Worm (Caenorhabditis elegans) whole organism, early embryonic: ENCODE data around the gene fbxa-137.
"Not testable (repeated sequence)": the region's sequence is repeated elsewhere in the genome, so short reads cannot be mapped to it uniquely, and the experiment has no call there.

Experiments
- B0310.2 ChIP-seq: sonication (generic microtip); optimal IDR thresholded peaks from 2 replicates; lab custom pipeline; 2016; ENCODE audit warnings: mild to moderate bottlenecking, missing genetic modification characterization, missing compliant biosample characterization
- F13C5.2 ChIP-seq: sonication (generic microtip); optimal IDR thresholded peaks from 2 replicates; lab custom pipeline; 2017; ENCODE audit warnings: mild to moderate bottlenecking, missing genetic modification characterization, inconsistent platforms, missing compliant biosample characterization
- aly-1 ChIP-seq: sonication (generic microtip); optimal IDR thresholded peaks from 2 replicates; lab custom pipeline; 2016; ENCODE audit warnings: missing genetic modification characterization, missing compliant biosample characterization
- ama-1 ChIP-seq: fragments of 150-350 bp; optimal IDR thresholded peaks from 2 replicates; lab custom pipeline; 2014
- ceh-13 ChIP-seq: fragments of 200-800 bp; sonication (Bioruptor generic); optimal IDR thresholded peaks from 2 replicates; lab custom pipeline; 2018; ENCODE audit warnings: mild to moderate bottlenecking, missing genetic modification characterization, missing compliant biosample characterization
- ceh-36 ChIP-seq: sonication (generic microtip); optimal IDR thresholded peaks from 2 replicates; lab custom pipeline; 2016; ENCODE audit warnings: missing genetic modification characterization, inconsistent platforms, missing compliant biosample characterization
- ets-7 ChIP-seq: sonication (generic microtip); optimal IDR thresholded peaks from 2 replicates; lab custom pipeline; 2016; ENCODE audit warnings: missing genotype, missing genetic modification characterization, missing compliant biosample characterization
- flt-1 ChIP-seq: fragments of 200-800 bp; sonication (Bioruptor generic); IDR thresholded peaks from 2 replicates; pipeline ENCODE4 v1.3.6; 2022; ENCODE audit warnings: missing genetic modification characterization, missing compliant biosample characterization
- hmbx-1 ChIP-seq: sonication (generic microtip); optimal IDR thresholded peaks from 2 replicates; lab custom pipeline; 2016; ENCODE audit warnings: mild to moderate bottlenecking, missing genetic modification characterization, missing compliant biosample characterization
- hmg-4 ChIP-seq: fragments of 200-800 bp; sonication (Bioruptor generic); optimal IDR thresholded peaks from 2 replicates; lab custom pipeline; 2018; ENCODE audit warnings: mild to moderate bottlenecking, missing genetic modification characterization, missing compliant biosample characterization
- hnd-1 ChIP-seq: sonication (generic microtip); optimal IDR thresholded peaks from 2 replicates; lab custom pipeline; 2016; ENCODE audit warnings: missing genetic modification characterization, missing compliant biosample characterization
- pes-1 ChIP-seq: fragments of 200-800 bp; sonication (Bioruptor generic); IDR thresholded peaks from 2 replicates; pipeline ENCODE4 v1.3.6; 2022; ENCODE audit warnings: missing genetic modification reagents, missing genetic modification characterization, missing compliant biosample characterization
- scrt-1 ChIP-seq: fragments of 200-800 bp; sonication (Bioruptor generic); IDR thresholded peaks from 2 replicates; pipeline ENCODE4 v1.3.6; 2022; ENCODE audit warnings: missing genetic modification characterization, missing compliant biosample characterization
- sea-1 ChIP-seq: fragments of 200-800 bp; sonication (Bioruptor generic); conservative IDR thresholded peaks from 2 replicates; pipeline ENCODE4 v1.3.6; 2022; ENCODE audit warnings: missing genetic modification characterization, missing compliant biosample characterization
- tbx-11 ChIP-seq: fragments of 200-800 bp; sonication (Bioruptor generic); IDR thresholded peaks from 2 replicates; pipeline ENCODE4 v1.3.6; 2022; ENCODE audit warnings: missing genetic modification characterization, missing compliant biosample characterization
- tbx-37 ChIP-seq: fragments of 200-800 bp; sonication (Bioruptor generic); conservative IDR thresholded peaks from 2 replicates; pipeline ENCODE4 v1.3.6; 2022; ENCODE audit warnings: missing genetic modification reagents, missing genetic modification characterization, missing compliant biosample characterization
- tra-4 ChIP-seq: sonication (generic microtip); optimal IDR thresholded peaks from 2 replicates; lab custom pipeline; 2017; ENCODE audit warnings: missing genetic modification characterization, missing compliant biosample characterization

fbxa-137 gene

ce11 chrV:2250126-2250590, 28.5 kb upstream of the fbxa-137 start, which contains the start of gene cyp-33C7:
Gene cyp-33C7 (plus strand): TSS chrV:2250540.
- TF ChIP-seq sea-1 (GFP tag; lab: Robert Waterston, UW): no peak
- TF ChIP-seq hmbx-1: no peak
- no peak for TF ChIP-seq ets-7
- TF ChIP-seq pes-1: no peak
- no peak for TF ChIP-seq flt-1 (GFP tag; lab: Robert Waterston, UW)
- no peak for TF ChIP-seq hnd-1 (tag; lab: Kevin White, UChicago)
- no peak for TF ChIP-seq F13C5.2 (tag; lab: Kevin White, UChicago)
- no peak for TF ChIP-seq tbx-37

- TF ChIP-seq ets-7 (no peak), tbx-37 (no peak), tra-4 (tag; lab: Kevin White, UChicago) (no peak), B0310.2 (no peak), ceh-36 (tag; lab: Kevin White, UChicago) (no peak), pes-1 (no peak), tbx-11 (GFP tag; lab: Robert Waterston, UW) (no peak), scrt-1 (GFP tag; lab: Robert Waterston, UW) (no peak), hmg-4 (GFP tag; lab: Kevin White, UChicago) (no peak), ama-1 (lab: Kevin White, UChicago) (no peak), ceh-13 (GFP tag; lab: Kevin White, UChicago) (no peak), sea-1 (GFP tag; lab: Robert Waterston, UW) (no peak)
These were observed 26.8 kb upstream of the fbxa-137 start for ce11 chrV:2251774-2252173.

- no peak for TF ChIP-seq tbx-37
- TF ChIP-seq hmbx-1: no peak
- no peak for TF ChIP-seq ceh-13 (GFP tag; lab: Kevin White, UChicago)
- TF ChIP-seq F13C5.2 (tag; lab: Kevin White, UChicago): no peak
- no peak for TF ChIP-seq scrt-1 (GFP tag; lab: Robert Waterston, UW)
- TF ChIP-seq hmg-4 (GFP tag; lab: Kevin White, UChicago): no peak
- no peak for TF ChIP-seq flt-1 (GFP tag; lab: Robert Waterston, UW)
- no peak for TF ChIP-seq ama-1 (lab: Kevin White, UChicago)
- no peak for TF ChIP-seq tra-4 (tag; lab: Kevin White, UChicago)
- TF ChIP-seq tbx-11 (GFP tag; lab: Robert Waterston, UW): no peak
- TF ChIP-seq sea-1 (GFP tag; lab: Robert Waterston, UW): no peak
- TF ChIP-seq B0310.2: no peak
- TF ChIP-seq ets-7: no peak
- TF ChIP-seq ceh-36 (tag; lab: Kevin White, UChicago): no peak
- TF ChIP-seq hnd-1 (tag; lab: Kevin White, UChicago): no peak
These were observed 24.0 kb upstream of the fbxa-137 start, which contains the start of gene str-253 for ce11 chrV:2254553-2255124. Gene str-253 (minus strand): TSS chrV:2254603.

- not testable (repeated sequence) for TF ChIP-seq sea-1 (GFP tag; lab: Robert Waterston, UW); flt-1 (GFP tag; lab: Robert Waterston, UW); tbx-37
These were observed 23.4 kb upstream of the fbxa-137 start, which contains the start of gene F41B5.1 for ce11 chrV:2255191-2255590. Gene F41B5.1 (plus strand): TSS chrV:2255533.

ce11 chrV:2259750-2260149, 18.9 kb upstream of the fbxa-137 start, which contains the start of gene nhr-182:
Gene nhr-182 (minus strand): TSS chrV:2259927.
- TF ChIP-seq tra-4 (tag; lab: Kevin White, UChicago): no peak
- no peak for TF ChIP-seq flt-1 (GFP tag; lab: Robert Waterston, UW)
- no peak for TF ChIP-seq ceh-36 (tag; lab: Kevin White, UChicago)
- no peak for TF ChIP-seq ets-7
- TF ChIP-seq B0310.2: no peak
- no peak for TF ChIP-seq hmg-4 (GFP tag; lab: Kevin White, UChicago)
- no peak for TF ChIP-seq scrt-1 (GFP tag; lab: Robert Waterston, UW)

- no peak for TF ChIP-seq pes-1
- TF ChIP-seq ama-1 (lab: Kevin White, UChicago): no peak
- no peak for TF ChIP-seq flt-1 (GFP tag; lab: Robert Waterston, UW)
- TF ChIP-seq tbx-37: no peak
- no peak for TF ChIP-seq aly-1 (tag; lab: Kevin White, UChicago)
These were observed 18.0 kb upstream of the fbxa-137 start, which contains the start of gene F41B5.12 for ce11 chrV:2260660-2261059. Gene F41B5.12 (plus strand): TSS chrV:2260960.

- TF ChIP-seq B0310.2 (no peak), F13C5.2 (tag; lab: Kevin White, UChicago) (no peak), ama-1 (lab: Kevin White, UChicago) (no peak), tra-4 (tag; lab: Kevin White, UChicago) (no peak), ets-7 (no peak), hmbx-1 (no peak), sea-1 (GFP tag; lab: Robert Waterston, UW) (no peak), tbx-37 (no peak), tbx-11 (GFP tag; lab: Robert Waterston, UW) (no peak), pes-1 (no peak)
These were observed 14.2 kb upstream of the fbxa-137 start, which contains the start of gene nhr-183 for ce11 chrV:2264455-2264854. Gene nhr-183 (minus strand): TSS chrV:2264634.

ce11 chrV:2264925-2265324, 13.7 kb upstream of the fbxa-137 start:
- TF ChIP-seq tra-4 (tag; lab: Kevin White, UChicago): no peak
- TF ChIP-seq pes-1: no peak
- TF ChIP-seq hmbx-1: no peak
- no peak for TF ChIP-seq hmg-4 (GFP tag; lab: Kevin White, UChicago)
- TF ChIP-seq ceh-36 (tag; lab: Kevin White, UChicago): no peak
- TF ChIP-seq tbx-37: no peak
